Worm (Caenorhabditis elegans): ENCODE results near the gene Y43F8B.24.

Gene Y43F8B.24

DNA sequence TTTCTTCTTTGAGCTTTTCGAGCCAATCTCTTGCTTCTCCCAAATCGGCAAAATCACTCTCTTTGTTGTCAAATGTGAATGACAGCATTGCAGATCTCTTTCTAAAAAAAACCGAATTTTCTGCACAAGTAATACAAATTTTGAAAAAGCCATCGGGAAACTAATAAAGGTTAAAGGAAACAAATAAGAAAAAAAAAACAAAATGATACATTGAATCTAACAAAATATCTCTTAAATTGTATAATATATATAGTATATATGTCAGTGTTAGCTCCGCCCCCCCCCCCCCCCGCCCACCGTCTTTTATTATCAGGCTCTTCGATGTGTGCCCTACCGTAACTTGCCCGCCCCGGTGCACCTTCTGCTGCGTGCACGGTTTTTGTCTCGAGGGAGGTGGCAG lies 24.2 kb upstream of the Y43F8B.24 start, which contains the start of gene C25F9.11:
TSS of gene C25F9.11 (minus strand) at position 101 of the 400 bp plus-strand sequence.
- TF ChIP-seq snpc-1.1 (tag; optimal IDR thresholded peaks at IDR 0.05; ENCODE audit: insufficient read depth), result no peak
- TF ChIP-seq nfya-2 (GFP tag; IDR thresholded peaks at IDR 0.05), result no peak
- no peak for TF ChIP-seq attf-5 (GFP tag; optimal IDR thresholded peaks at IDR 0.05)
- no peak for TF ChIP-seq mes-4 (tag; optimal IDR thresholded peaks at IDR 0.05)

- TF ChIP-seq ceh-79 (tag; optimal IDR thresholded peaks at IDR 0.05) (no peak), cebp-1 (GFP tag; IDR thresholded peaks at IDR 0.05) (peak; percentile 61; the same call in 1 of the 2 replicates), cebp-1 (tag; optimal IDR thresholded peaks at IDR 0.05) (peak; percentile 72)
These were observed 23.3 kb upstream of the Y43F8B.24 start, which contains the start of gene C25F9.16 for ce11 chrV:19433806-19434437. Gene C25F9.16, plus strand, starts transcription at chrV:19434387.

ce11 chrV:19436307-19436706 lies 20.9 kb upstream of the Y43F8B.24 start, which contains the start of gene C25F9.14:
Gene C25F9.14, plus strand, starts transcription at chrV:19436484.
- TF ChIP-seq ztf-26 (tag; optimal IDR thresholded peaks at IDR 0.05) (no peak), snpc-3.4 (tag; optimal IDR thresholded peaks at IDR 0.05) (no peak), ztf-6 (GFP tag; IDR thresholded peaks at IDR 0.05) (no peak), rcor-1 (GFP tag; IDR thresholded peaks at IDR 0.05) (no peak), mxl-1 (tag; optimal IDR thresholded peaks at IDR 0.05) (no peak), pbrm-1 (GFP tag; IDR thresholded peaks at IDR 0.05) (no peak), ceh-91 (GFP tag; IDR thresholded peaks at IDR 0.05) (no peak), nhr-80 (tag; optimal IDR thresholded peaks at IDR 0.05) (peak; percentile 51), cebp-1 (GFP tag; IDR thresholded peaks at IDR 0.05) (peak; percentile 51; the same call in 1 of the 2 replicates), cebp-1 (tag; optimal IDR thresholded peaks at IDR 0.05) (peak; percentile 80), let-607 (tag; optimal IDR thresholded peaks at IDR 0.05) (no peak), ztf-22 (GFP tag; optimal IDR thresholded peaks at IDR 0.05) (no peak), ekl-4 (GFP tag; IDR thresholded peaks at IDR 0.05) (no peak), F55B11.4 (tag; optimal IDR thresholded peaks at IDR 0.05; ENCODE audit: borderline replicate concordance, insufficient read depth) (no peak)

DNA sequence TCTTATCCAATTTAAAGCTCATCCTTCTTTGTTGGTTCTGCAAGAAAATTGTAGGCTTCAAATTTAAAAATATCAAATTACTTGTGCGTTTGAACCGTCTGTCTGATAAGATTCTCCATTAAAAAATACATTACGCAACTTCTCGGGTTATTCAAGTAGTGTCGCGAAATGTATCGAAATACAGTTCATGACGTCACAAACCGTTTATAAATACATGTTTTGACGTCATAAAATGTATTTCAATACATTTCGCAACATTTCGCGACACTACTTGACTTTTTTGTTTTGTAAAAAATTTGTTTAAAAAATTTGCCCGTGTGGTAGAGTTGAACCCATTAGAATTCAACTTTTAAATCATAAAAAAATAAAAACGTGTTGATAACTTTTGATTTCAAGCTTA lies 13.6 kb upstream of the Y43F8B.24 start:
- peak; percentile 3 for TF ChIP-seq unc-62 (GFP tag; optimal IDR thresholded peaks at IDR 0.05)
- no peak for TF ChIP-seq lin-26 (GFP tag; IDR thresholded peaks at IDR 0.05)
- TF ChIP-seq cebp-1 (GFP tag; IDR thresholded peaks at IDR 0.05), result peak; percentile 36; the same call in 1 of the 2 replicates
- TF ChIP-seq cebp-1 (tag; optimal IDR thresholded peaks at IDR 0.05), result peak; percentile 88

- TF ChIP-seq let-607 (tag; optimal IDR thresholded peaks at IDR 0.05) (no peak), nhr-80 (tag; optimal IDR thresholded peaks at IDR 0.05) (peak; percentile 23), mes-4 (tag; optimal IDR thresholded peaks at IDR 0.05) (no peak), mel-28 (tag; optimal IDR thresholded peaks at IDR 0.05; ENCODE audit: borderline replicate concordance) (no peak), Y53G8AR.9 (GFP tag; conservative IDR thresholded peaks at IDR 0.05) (no peak)
These were observed 11.8 kb upstream of the Y43F8B.24 start, which contains the start of gene M04C3.1 for ce11 chrV:19445442-19445841. Gene M04C3.1, minus strand, starts transcription at chrV:19445605.

DNA sequence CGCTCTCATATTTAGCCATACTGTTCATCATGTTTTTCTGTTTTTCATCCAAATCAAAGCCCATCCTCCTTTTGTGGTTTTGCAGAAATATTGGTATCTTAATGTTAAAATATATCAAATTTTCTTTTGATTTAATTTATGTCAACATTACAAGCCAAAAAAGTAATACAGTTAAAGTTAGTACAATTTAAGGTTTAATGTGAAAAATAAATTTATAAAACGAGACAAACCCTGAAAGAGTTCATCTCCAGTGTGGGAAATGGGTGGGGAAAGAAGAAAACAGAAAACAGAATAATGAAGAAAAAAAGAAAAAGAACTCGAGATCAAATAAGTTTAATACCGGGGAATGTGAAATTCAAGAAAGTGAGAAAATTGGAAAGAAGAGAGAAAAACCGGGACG lies 8.4 kb upstream of the Y43F8B.24 start, which contains the start of gene M04C3.2:
TSS of gene M04C3.2 (minus strand) at position 101 of the 400 bp plus-strand sequence.
- TF ChIP-seq atf-7 (tag; optimal IDR thresholded peaks at IDR 0.05) (no peak), egl-18 (GFP tag; IDR thresholded peaks at IDR 0.05) (no peak), ceh-79 (tag; optimal IDR thresholded peaks at IDR 0.05) (no peak), hmg-20 (GFP tag; IDR thresholded peaks at IDR 0.05) (no peak), Y53F4B.3 (GFP tag; IDR thresholded peaks at IDR 0.05) (no peak), aptf-2 (GFP tag; conservative IDR thresholded peaks at IDR 0.05) (no peak), hsf-1 (GFP tag; IDR thresholded peaks at IDR 0.05) (no peak), attf-3 (GFP tag; conservative IDR thresholded peaks at IDR 0.05) (no peak), K11D2.4 (GFP tag; IDR thresholded peaks at IDR 0.05) (no peak), unc-130 (GFP tag; optimal IDR thresholded peaks at IDR 0.05) (no peak), D2030.7 (GFP tag; IDR thresholded peaks at IDR 0.05) (no peak), mcd-1 (GFP tag; IDR thresholded peaks at IDR 0.05) (no peak), lin-35 (GFP tag; optimal IDR thresholded peaks at IDR 0.05) (no peak)
